Fruit fly (Drosophila melanogaster): ENCODE data around the gene CG10877.

DNA sequence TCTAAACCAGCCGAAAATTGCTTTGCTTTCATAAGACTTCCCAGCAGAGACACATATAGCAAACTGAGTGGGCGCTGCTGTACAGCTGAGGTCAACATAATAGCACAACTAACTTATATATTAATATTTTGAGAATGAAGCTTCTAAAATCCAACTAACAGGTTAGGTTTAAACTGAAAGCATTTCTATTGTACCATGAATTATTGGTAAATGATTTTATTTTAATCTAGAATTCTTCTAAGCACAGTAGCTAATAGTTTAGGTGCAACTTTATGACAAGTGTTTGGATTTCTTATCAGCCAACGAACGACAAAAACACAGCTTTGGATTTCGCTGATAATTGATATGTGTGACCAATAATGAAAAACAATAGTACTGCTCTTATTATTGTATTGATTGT is 8.8 kb downstream of the CG10877 start:
- TF ChIP-seq Sin3A (optimal IDR thresholded peaks at IDR 0.05) (no peak), psq (optimal IDR thresholded peaks at IDR 0.05) (no peak)

Data from Kc167 (cell line).